Fruit fly (Drosophila melanogaster): ENCODE measurements around the gene Tak1.
A peak's percentile ranks its signal among the peaks of the same experiment; 100 is the strongest.

Gene Tak1

DNA sequence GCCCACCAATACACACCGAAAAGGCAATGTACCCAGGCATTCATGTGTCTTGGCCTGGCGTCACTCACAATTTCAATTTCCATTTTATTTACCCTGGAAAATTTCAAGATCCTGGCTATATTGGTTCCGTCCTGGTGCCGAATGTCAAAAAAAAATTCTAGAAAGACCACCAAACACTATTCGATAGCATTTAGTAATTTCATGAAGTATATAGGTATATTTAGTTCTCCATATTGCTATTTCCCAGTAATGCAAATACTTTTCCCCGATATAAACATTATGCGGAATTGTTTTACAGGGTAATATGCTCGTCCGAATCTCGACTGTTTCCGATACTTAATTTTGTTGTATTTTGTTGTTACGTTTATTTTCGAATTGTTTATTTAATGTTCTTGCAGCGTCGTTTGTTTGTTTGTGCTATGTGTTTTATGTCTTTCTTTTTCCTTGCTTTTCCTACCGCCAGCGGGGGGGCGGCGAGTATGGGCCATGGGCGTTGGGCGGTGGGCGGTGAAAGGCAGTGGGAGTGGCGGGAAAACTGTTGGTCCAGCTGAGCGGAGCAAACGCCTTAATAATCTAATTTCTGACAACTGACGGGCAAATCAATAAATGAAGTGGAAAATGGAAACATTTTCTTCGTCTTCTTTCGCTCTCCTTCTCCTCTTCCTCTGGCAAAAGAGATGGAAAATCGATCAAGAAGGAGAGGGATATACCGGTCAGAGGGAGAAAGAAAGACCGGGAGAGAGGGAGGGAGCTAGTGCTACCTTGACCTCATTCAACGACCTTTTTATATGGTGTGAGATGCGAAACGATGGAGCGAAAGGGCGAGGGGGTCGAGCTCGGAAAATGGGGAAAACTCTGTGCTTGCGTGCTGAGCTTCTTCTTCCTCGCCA is 28.7 kb downstream of the Tak1 start:
- TF ChIP-seq Sox102F (GFP tag; optimal IDR thresholded peaks at IDR 0.05) (peak; percentile 65), dsx (GFP tag; optimal IDR thresholded peaks at IDR 0.05; ENCODE audit: poor library complexity, severe bottlenecking) (peak; percentile 14), Gug (GFP tag; IDR thresholded peaks at IDR 0.05) (no peak), topi (GFP tag; optimal IDR thresholded peaks at IDR 0.05) (peak; percentile 66), vri (GFP tag; optimal IDR thresholded peaks at IDR 0.05) (peak; percentile 12), OdsH (GFP tag; optimal IDR thresholded peaks at IDR 0.05) (peak; percentile 53), CG1621 (tag; optimal IDR thresholded peaks at IDR 0.05) (no peak), CG6854 (GFP tag; optimal IDR thresholded peaks at IDR 0.05) (no peak), Eip93F (GFP tag; optimal IDR thresholded peaks at IDR 0.05) (no peak), net (GFP tag; optimal IDR thresholded peaks at IDR 0.05) (peak; percentile 56), Eip78C (GFP tag) (peak; percentile 85), pdm3 (GFP tag; optimal IDR thresholded peaks at IDR 0.05) (peak; percentile 60), Lpt (GFP tag; optimal IDR thresholded peaks at IDR 0.05) (peak; percentile 49), fd59A (GFP tag; optimal IDR thresholded peaks at IDR 0.05) (no peak), CG11294 (GFP tag; IDR thresholded peaks at IDR 0.05) (peak; percentile 43; the same call in 1 of the 2 replicates), achi (GFP tag; optimal IDR thresholded peaks at IDR 0.05) (peak; percentile 49), Sox15 (GFP tag; optimal IDR thresholded peaks at IDR 0.05) (peak; percentile 20), CG6808 (GFP tag; optimal IDR thresholded peaks at IDR 0.05) (no peak), ss (GFP tag; optimal IDR thresholded peaks at IDR 0.05) (peak in 1 of 2 experiments; percentile 8), CG11902 (GFP tag; optimal IDR thresholded peaks at IDR 0.05) (peak; percentile 24), lz (GFP tag; optimal IDR thresholded peaks at IDR 0.05) (peak; percentile 64), Hr38 (GFP tag; optimal IDR thresholded peaks at IDR 0.05) (no peak), CG3919 (GFP tag; optimal IDR thresholded peaks at IDR 0.05) (peak; percentile 42), CG6163 (GFP tag; IDR thresholded peaks at IDR 0.05) (peak; percentile 53; the same call in 1 of the 3 replicates), CG7368 (GFP tag; optimal IDR thresholded peaks at IDR 0.05) (peak; percentile 53), Ets21C (GFP tag; optimal IDR thresholded peaks at IDR 0.05) (peak; percentile 44), spab (GFP tag; optimal IDR thresholded peaks at IDR 0.05) (no peak), cyc (GFP tag; optimal IDR thresholded peaks at IDR 0.05) (peak; percentile 68), Hr4 (GFP tag; optimal IDR thresholded peaks at IDR 0.05) (peak; percentile 74), salr (GFP tag; optimal IDR thresholded peaks at IDR 0.05) (peak in 1 of 2 experiments; percentile 3), esn (GFP tag; optimal IDR thresholded peaks at IDR 0.05) (peak; percentile 67), Blimp-1 (GFP tag; optimal IDR thresholded peaks at IDR 0.05) (no peak), acj6 (GFP tag; optimal IDR thresholded peaks at IDR 0.05) (peak; percentile 58), Ets96B (tag; optimal IDR thresholded peaks at IDR 0.05) (peak; percentile 7), CG6792 (GFP tag; optimal IDR thresholded peaks at IDR 0.05) (peak; percentile 46), Met (GFP tag; optimal IDR thresholded peaks at IDR 0.05) (peak; percentile 72), CG8632 (GFP tag; optimal IDR thresholded peaks at IDR 0.05) (peak; percentile 31), CG3032 (tag; optimal IDR thresholded peaks at IDR 0.05) (peak; percentile 18), CG10631 (GFP tag; optimal IDR thresholded peaks at IDR 0.05) (peak; percentile 25), CG8319 (GFP tag; optimal IDR thresholded peaks at IDR 0.05) (no peak), CG6276 (GFP tag; optimal IDR thresholded peaks at IDR 0.05) (peak; percentile 9), CG34406 (GFP tag; optimal IDR thresholded peaks at IDR 0.05) (peak; percentile 57), Eip75B (GFP tag; optimal IDR thresholded peaks at IDR 0.05) (peak; percentile 61), Sox14 (GFP tag; optimal IDR thresholded peaks at IDR 0.05) (peak; percentile 46), CG32006 (GFP tag; optimal IDR thresholded peaks at IDR 0.05) (peak; percentile 67), CG4318 (GFP tag; optimal IDR thresholded peaks at IDR 0.05) (peak; percentile 5), CG10669 (GFP tag; optimal IDR thresholded peaks at IDR 0.05) (peak; percentile 39), eg (GFP tag; IDR thresholded peaks at IDR 0.05) (peak; percentile 60; the same call in 2 of the 3 replicates), CG31627 (GFP tag; optimal IDR thresholded peaks at IDR 0.05) (peak; percentile 68), fd85E (GFP tag; optimal IDR thresholded peaks at IDR 0.05) (no peak)
